Worm (Caenorhabditis elegans): Measurements from ENCODE around the gene srh-70.

srh-70 gene

ce11 chrII:12518809-12519344, at the start of gene srh-70:
srh-70 (minus strand) TSS chrII:12518859.
- TF ChIP-seq ceh-83 (GFP tag; optimal IDR thresholded peaks at IDR 0.05) (no peak), bed-3 (GFP tag; optimal IDR thresholded peaks at IDR 0.05) (no peak), hlh-1 (tag; optimal IDR thresholded peaks at IDR 0.05) (no peak)

ce11 chrII:12565851-12566250, 47.2 kb upstream of the srh-70 start, which contains the start of gene F49C5.7:
F49C5.7 (plus strand) TSS chrII:12566151.
- TF ChIP-seq tbx-8 (GFP tag; optimal IDR thresholded peaks at IDR 0.05), result no peak
- TF ChIP-seq lin-13 (tag; optimal IDR thresholded peaks at IDR 0.05), result no peak
- TF ChIP-seq zip-8 (tag; optimal IDR thresholded peaks at IDR 0.05), result no peak
- no peak for TF ChIP-seq ceh-43 (GFP tag; optimal IDR thresholded peaks at IDR 0.05)
- no peak for TF ChIP-seq M03D4.4 (tag; optimal IDR thresholded peaks at IDR 0.05)
- no peak for TF ChIP-seq sptf-1 (tag; optimal IDR thresholded peaks at IDR 0.05)
- no peak for TF ChIP-seq hlh-1 (tag; optimal IDR thresholded peaks at IDR 0.05)
- no peak for TF ChIP-seq lin-32 (GFP tag; optimal IDR thresholded peaks at IDR 0.05)
- TF ChIP-seq lsy-2 (tag; optimal IDR thresholded peaks at IDR 0.05), result no peak
- no peak for TF ChIP-seq pha-4 (tag; optimal IDR thresholded peaks at IDR 0.05)
- TF ChIP-seq ztf-11 (tag; optimal IDR thresholded peaks at IDR 0.05), result no peak
- no peak for TF ChIP-seq ceh-39 (tag; optimal IDR thresholded peaks at IDR 0.05)
- TF ChIP-seq mab-5 (tag; optimal IDR thresholded peaks at IDR 0.05), result no peak

ce11 chrII:12560210-12560609, 41.6 kb upstream of the srh-70 start, which contains the start of gene F49C5.12:
F49C5.12 (minus strand) TSS chrII:12560310.
- TF ChIP-seq sem-2 (GFP tag; optimal IDR thresholded peaks at IDR 0.05) (no peak), zip-8 (tag; optimal IDR thresholded peaks at IDR 0.05) (no peak), ceh-39 (tag; optimal IDR thresholded peaks at IDR 0.05) (no peak), unc-120 (tag; optimal IDR thresholded peaks at IDR 0.05; ENCODE audit: poor library complexity, severe bottlenecking) (no peak), lin-32 (GFP tag; optimal IDR thresholded peaks at IDR 0.05) (no peak), elt-3 (tag; optimal IDR thresholded peaks at IDR 0.05) (no peak), ces-1 (GFP tag; optimal IDR thresholded peaks at IDR 0.05) (no peak), nhr-2 (tag; optimal IDR thresholded peaks at IDR 0.05) (no peak), mab-5 (tag; optimal IDR thresholded peaks at IDR 0.05) (no peak), nhr-76 (tag; optimal IDR thresholded peaks at IDR 0.05) (no peak), flh-1 (GFP tag; optimal IDR thresholded peaks at IDR 0.05) (no peak), mls-2 (tag; optimal IDR thresholded peaks at IDR 0.05) (no peak), nhr-12 (tag; optimal IDR thresholded peaks at IDR 0.05) (no peak)

ce11 chrII:12555579-12555978, 36.9 kb upstream of the srh-70 start, which contains the start of gene F49C5.11:
F49C5.11 (plus strand) TSS chrII:12555879.
- no peak for TF ChIP-seq nhr-2 (tag; optimal IDR thresholded peaks at IDR 0.05)
- TF ChIP-seq hlh-1 (tag; optimal IDR thresholded peaks at IDR 0.05), result no peak
- TF ChIP-seq nhr-76 (tag; optimal IDR thresholded peaks at IDR 0.05), result no peak
- TF ChIP-seq ces-1 (GFP tag; optimal IDR thresholded peaks at IDR 0.05), result no peak
- TF ChIP-seq sptf-1 (tag; optimal IDR thresholded peaks at IDR 0.05), result no peak
- no peak for TF ChIP-seq nhr-12 (tag; optimal IDR thresholded peaks at IDR 0.05)
- TF ChIP-seq tbx-8 (GFP tag; optimal IDR thresholded peaks at IDR 0.05), result no peak
- no peak for TF ChIP-seq sem-2 (GFP tag; optimal IDR thresholded peaks at IDR 0.05)
- no peak for TF ChIP-seq drap-1 (GFP tag; optimal IDR thresholded peaks at IDR 0.05)
- no peak for TF ChIP-seq unc-39 (tag; optimal IDR thresholded peaks at IDR 0.05)
- no peak for TF ChIP-seq ceh-39 (tag; optimal IDR thresholded peaks at IDR 0.05)
- no peak for TF ChIP-seq M03D4.4 (tag; optimal IDR thresholded peaks at IDR 0.05)
- no peak for TF ChIP-seq nhr-237 (tag; optimal IDR thresholded peaks at IDR 0.05)
- TF ChIP-seq unc-120 (tag; optimal IDR thresholded peaks at IDR 0.05; ENCODE audit: poor library complexity, severe bottlenecking), result no peak
- no peak for TF ChIP-seq bed-3 (GFP tag; optimal IDR thresholded peaks at IDR 0.05)
- TF ChIP-seq mls-2 (tag; optimal IDR thresholded peaks at IDR 0.05), result no peak
- no peak for TF ChIP-seq pha-4 (tag; optimal IDR thresholded peaks at IDR 0.05)
- TF ChIP-seq mep-1 (tag; optimal IDR thresholded peaks at IDR 0.05), result no peak

ce11 chrII:12550940-12551339, 32.3 kb upstream of the srh-70 start:
- TF ChIP-seq mls-2 (tag; optimal IDR thresholded peaks at IDR 0.05) (no peak), unc-39 (tag; optimal IDR thresholded peaks at IDR 0.05) (no peak), hlh-1 (tag; optimal IDR thresholded peaks at IDR 0.05) (no peak), nhr-12 (tag; optimal IDR thresholded peaks at IDR 0.05) (no peak), M03D4.4 (tag; optimal IDR thresholded peaks at IDR 0.05) (no peak), bed-3 (GFP tag; optimal IDR thresholded peaks at IDR 0.05) (no peak), pha-4 (tag; optimal IDR thresholded peaks at IDR 0.05) (no peak), lsy-2 (tag; optimal IDR thresholded peaks at IDR 0.05) (no peak), unc-62 (GFP tag; optimal IDR thresholded peaks at IDR 0.05) (no peak), unc-120 (tag; optimal IDR thresholded peaks at IDR 0.05; ENCODE audit: poor library complexity, severe bottlenecking) (no peak), ztf-11 (tag; optimal IDR thresholded peaks at IDR 0.05) (no peak), nhr-28 (tag; optimal IDR thresholded peaks at IDR 0.05) (no peak), lin-32 (GFP tag; optimal IDR thresholded peaks at IDR 0.05) (no peak), mep-1 (tag; optimal IDR thresholded peaks at IDR 0.05) (no peak), zip-8 (tag; optimal IDR thresholded peaks at IDR 0.05) (no peak), tbx-8 (GFP tag; optimal IDR thresholded peaks at IDR 0.05) (no peak), ceh-83 (GFP tag; optimal IDR thresholded peaks at IDR 0.05) (no peak), flh-1 (GFP tag; optimal IDR thresholded peaks at IDR 0.05) (no peak)

All from whole organism, mixed stage, embryonic.